Fruit fly (Drosophila melanogaster): ENCODE measurements around the gene CG10300.
A peak's percentile ranks its signal among the peaks of the same experiment; 100 is the strongest.

CG10300 gene

dm6 chr3R:23757912-23758607 lies 46.7 kb downstream of the CG10300 start, which contains the start of the genes PTPMT1 and Hrd3 (continued):
- peak; percentile 99 for TF ChIP-seq Hr4 (GFP tag; optimal IDR thresholded peaks at IDR 0.05)
- peak; percentile 68 for TF ChIP-seq Hr38 (GFP tag; optimal IDR thresholded peaks at IDR 0.05)
- peak; percentile 97 for TF ChIP-seq CG15336 (GFP tag; IDR thresholded peaks at IDR 0.05)
- TF ChIP-seq CG1621 (tag; optimal IDR thresholded peaks at IDR 0.05): peak; percentile 94
- peak; percentile 99 for TF ChIP-seq svp (GFP tag)
- TF ChIP-seq Hr39 (GFP tag; optimal IDR thresholded peaks at IDR 0.05): peak; percentile 98
- peak; percentile 95 to 100 for TF ChIP-seq salr (GFP tag; optimal IDR thresholded peaks at IDR 0.05)
- TF ChIP-seq CG11294 (GFP tag; IDR thresholded peaks at IDR 0.05): peak; percentile 95
- TF ChIP-seq fd85E (GFP tag; optimal IDR thresholded peaks at IDR 0.05): peak; percentile 95
- TF ChIP-seq CG3032 (tag; optimal IDR thresholded peaks at IDR 0.05): peak; percentile 99
- peak; percentile 99 for TF ChIP-seq CG31627 (GFP tag; optimal IDR thresholded peaks at IDR 0.05)
- peak; percentile 99 for TF ChIP-seq CG4318 (GFP tag; optimal IDR thresholded peaks at IDR 0.05)
- TF ChIP-seq Eip75B (GFP tag; optimal IDR thresholded peaks at IDR 0.05): peak; percentile 99
- TF ChIP-seq Ets21C (GFP tag; optimal IDR thresholded peaks at IDR 0.05): peak; percentile 98
- TF ChIP-seq CG6276 (GFP tag; optimal IDR thresholded peaks at IDR 0.05): peak; percentile 99
- peak; percentile 92 for TF ChIP-seq fkh (GFP tag; optimal IDR thresholded peaks at IDR 0.05)
- TF ChIP-seq CG8632 (GFP tag; optimal IDR thresholded peaks at IDR 0.05): peak; percentile 99
- TF ChIP-seq Eip93F (GFP tag; optimal IDR thresholded peaks at IDR 0.05): peak; percentile 94
- peak; percentile 99 for TF ChIP-seq lz (GFP tag; optimal IDR thresholded peaks at IDR 0.05)
- TF ChIP-seq dac (GFP tag; optimal IDR thresholded peaks at IDR 0.05): peak; percentile 99
- TF ChIP-seq CG34406 (GFP tag; optimal IDR thresholded peaks at IDR 0.05): peak; percentile 99
- peak; percentile 99 for TF ChIP-seq OdsH (GFP tag; optimal IDR thresholded peaks at IDR 0.05)
- peak; percentile 96 for TF ChIP-seq CG9139 (GFP tag; optimal IDR thresholded peaks at IDR 0.05)
- peak; percentile 98 for TF ChIP-seq CG8319 (GFP tag; optimal IDR thresholded peaks at IDR 0.05)
- TF ChIP-seq CG6792 (GFP tag; optimal IDR thresholded peaks at IDR 0.05): peak; percentile 98

DNA sequence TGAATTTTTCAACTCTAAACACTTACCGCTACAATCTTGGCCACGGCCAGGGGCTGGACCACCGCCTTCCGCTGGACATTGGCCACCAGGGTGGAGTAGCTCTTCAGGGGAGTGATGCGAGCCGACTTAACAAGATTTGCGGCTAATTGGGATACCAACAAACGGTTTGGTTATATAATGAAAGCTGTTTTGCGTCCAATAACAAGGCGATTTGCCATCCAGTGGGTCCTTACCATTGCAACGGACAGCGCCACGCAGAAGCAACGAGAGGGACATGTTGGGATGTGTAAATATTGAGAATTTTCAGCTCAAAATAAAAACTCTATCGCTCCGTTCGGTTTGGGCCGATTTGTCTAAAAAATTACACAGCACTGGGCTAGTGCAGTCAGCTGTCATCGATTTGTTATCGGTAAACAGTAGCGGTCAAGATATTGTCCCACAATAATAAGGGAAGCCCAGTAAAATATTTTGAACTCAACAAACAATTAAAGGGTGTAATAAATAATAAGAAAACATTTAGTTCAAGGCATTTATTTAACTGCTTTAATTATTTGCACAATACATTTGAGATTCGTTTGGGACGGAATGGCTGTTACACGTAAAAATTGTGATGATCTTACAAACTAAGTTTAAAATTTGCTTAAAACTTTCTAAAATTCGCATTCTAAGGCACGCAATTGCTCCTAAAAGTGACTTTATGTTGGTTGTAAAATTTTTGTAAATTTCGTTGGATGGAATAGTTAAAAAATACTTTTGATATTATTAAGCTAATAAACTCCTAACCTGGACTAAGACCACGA lies 49.1 kb downstream of the CG10300 start, which contains the start of gene SdhD:
Gene SdhD (minus strand): TSS at position 382 of the 800 bp plus-strand sequence.
- TF ChIP-seq CG6854 (GFP tag; optimal IDR thresholded peaks at IDR 0.05): no peak
- TF ChIP-seq CG11294 (GFP tag; IDR thresholded peaks at IDR 0.05): no peak
- no peak for TF ChIP-seq salr (GFP tag; optimal IDR thresholded peaks at IDR 0.05)
- TF ChIP-seq Gug (GFP tag; IDR thresholded peaks at IDR 0.05): no peak
- no peak for TF ChIP-seq eg (GFP tag; IDR thresholded peaks at IDR 0.05)
- TF ChIP-seq Ets96B (tag; optimal IDR thresholded peaks at IDR 0.05): no peak
- TF ChIP-seq Met (GFP tag; optimal IDR thresholded peaks at IDR 0.05): peak; percentile 51
- no peak for TF ChIP-seq CG1621 (tag; optimal IDR thresholded peaks at IDR 0.05)
- TF ChIP-seq dac (GFP tag; optimal IDR thresholded peaks at IDR 0.05): no peak
- TF ChIP-seq CG7368 (GFP tag; optimal IDR thresholded peaks at IDR 0.05): peak; percentile 9
- peak; percentile 47 for TF ChIP-seq CG3919 (GFP tag; optimal IDR thresholded peaks at IDR 0.05)
- no peak for TF ChIP-seq ss (GFP tag; optimal IDR thresholded peaks at IDR 0.05)
- TF ChIP-seq fkh (GFP tag; optimal IDR thresholded peaks at IDR 0.05): no peak
- TF ChIP-seq Eip78C (GFP tag): peak; percentile 75
- peak; percentile 10 for TF ChIP-seq Sox14 (GFP tag; optimal IDR thresholded peaks at IDR 0.05)
- TF ChIP-seq CG4318 (GFP tag; optimal IDR thresholded peaks at IDR 0.05): no peak
- TF ChIP-seq CG8632 (GFP tag; optimal IDR thresholded peaks at IDR 0.05): peak; percentile 2
- no peak for TF ChIP-seq Hr39 (GFP tag; optimal IDR thresholded peaks at IDR 0.05)
- peak; percentile 9 for TF ChIP-seq topi (GFP tag; optimal IDR thresholded peaks at IDR 0.05)
- no peak for TF ChIP-seq OdsH (GFP tag; optimal IDR thresholded peaks at IDR 0.05)
- no peak for TF ChIP-seq CG8119 (GFP tag; IDR thresholded peaks at IDR 0.05)
- TF ChIP-seq CG16779 (tag; optimal IDR thresholded peaks at IDR 0.05): no peak
- TF ChIP-seq CG10631 (GFP tag; optimal IDR thresholded peaks at IDR 0.05): no peak
- TF ChIP-seq spab (GFP tag; optimal IDR thresholded peaks at IDR 0.05): no peak
- TF ChIP-seq vri (GFP tag; optimal IDR thresholded peaks at IDR 0.05): peak; percentile 47
- TF ChIP-seq net (GFP tag; optimal IDR thresholded peaks at IDR 0.05): no peak
- no peak for TF ChIP-seq CG34406 (GFP tag; optimal IDR thresholded peaks at IDR 0.05)
- peak; percentile 37 for TF ChIP-seq esn (GFP tag; optimal IDR thresholded peaks at IDR 0.05)
- peak; percentile 12 for TF ChIP-seq CG31627 (GFP tag; optimal IDR thresholded peaks at IDR 0.05)
- peak; percentile 24 for TF ChIP-seq lz (GFP tag; optimal IDR thresholded peaks at IDR 0.05)
- peak; percentile 7 for TF ChIP-seq CG10669 (GFP tag; optimal IDR thresholded peaks at IDR 0.05)
- no peak for TF ChIP-seq fd59A (GFP tag; optimal IDR thresholded peaks at IDR 0.05)
- TF ChIP-seq CG32006 (GFP tag; optimal IDR thresholded peaks at IDR 0.05): no peak
- TF ChIP-seq Hr38 (GFP tag; optimal IDR thresholded peaks at IDR 0.05): no peak
- TF ChIP-seq CG6276 (GFP tag; optimal IDR thresholded peaks at IDR 0.05): no peak
- no peak for TF ChIP-seq CG6792 (GFP tag; optimal IDR thresholded peaks at IDR 0.05)
